Fruit fly (Drosophila melanogaster) Kc167 (cell line): ENCODE results near the gene Mst84B.

ENCODE experiments used
- Myc ChIP-seq: fragments of >200 bp; optimal IDR thresholded peaks from 2 replicates; lab custom pipeline; 2017; ENCODE audit warnings: missing external identifiers
- Sin3A ChIP-seq: fragments of >200 bp; optimal IDR thresholded peaks from 2 replicates; lab custom pipeline; 2018; ENCODE audit warnings: missing external identifiers
- h ChIP-seq: fragments of >200 bp; optimal IDR thresholded peaks from 3 replicates; lab custom pipeline; 2018; ENCODE audit warnings: missing external identifiers
- ttk ChIP-seq: sonication (Bioruptor generic); optimal IDR thresholded peaks from 2 replicates; lab custom pipeline; 2017; ENCODE audit warnings: missing external identifiers

DNA sequence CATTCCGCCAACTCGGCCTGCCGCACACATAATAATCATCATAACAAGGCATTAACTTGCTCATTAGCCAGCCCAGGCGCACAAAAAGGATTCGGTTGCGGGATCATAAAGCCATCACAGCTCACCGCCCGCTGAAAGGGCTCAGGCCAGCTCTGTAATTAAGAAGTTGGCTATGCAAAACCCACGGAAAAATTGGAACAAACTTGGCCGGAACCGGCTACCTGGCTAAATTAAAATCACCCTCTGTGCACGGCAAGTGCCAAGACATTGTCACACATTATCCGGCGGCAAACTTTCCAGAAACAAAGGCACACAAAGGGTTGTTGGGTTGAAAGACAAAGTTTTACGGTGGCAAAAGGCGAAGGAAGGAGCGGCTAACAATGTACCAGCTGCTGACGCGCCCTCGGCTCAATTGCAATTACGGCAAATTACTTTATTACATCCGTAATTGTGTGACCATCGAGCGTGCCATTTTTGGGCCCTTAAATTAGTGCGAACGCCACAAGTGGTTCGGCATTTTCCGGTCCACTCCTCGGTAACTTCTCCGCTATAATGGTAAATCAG, 26.2 kb upstream of the Mst84B start:
- TF ChIP-seq Sin3A (lab: Kevin White, UChicago) (no peak), h (lab: Kevin White, UChicago) (no peak), ttk (no peak), Myc (lab: Kevin White, UChicago) (no peak)
